Worm (Caenorhabditis elegans): Measurements from ENCODE around the gene pkg-2.

pkg-2 gene

ce11 chrIV:8542272-8542671, 21.6 kb downstream of the pkg-2 start (continued):
- TF ChIP-seq attf-4 (tag; optimal IDR thresholded peaks at IDR 0.05) (no peak), spr-1 (tag; optimal IDR thresholded peaks at IDR 0.05) (no peak), mep-1 (tag; optimal IDR thresholded peaks at IDR 0.05) (peak; percentile 17), mxl-2 (GFP tag; conservative IDR thresholded peaks at IDR 0.05) (no peak), nhr-10 (tag; optimal IDR thresholded peaks at IDR 0.05) (no peak), pqm-1 (tag; optimal IDR thresholded peaks at IDR 0.05) (peak; percentile 86), lin-1 (GFP tag; IDR thresholded peaks at IDR 0.05) (no peak), nhr-48 (tag; optimal IDR thresholded peaks at IDR 0.05) (peak; percentile 13), zag-1 (tag; optimal IDR thresholded peaks at IDR 0.05) (no peak), Y75B8A.6 (GFP tag; IDR thresholded peaks at IDR 0.05) (no peak), lin-15B (tag; optimal IDR thresholded peaks at IDR 0.05) (no peak), madf-9 (GFP tag; conservative IDR thresholded peaks at IDR 0.05) (no peak), ceh-44 (GFP tag; IDR thresholded peaks at IDR 0.05) (no peak), ZK546.5 (tag; optimal IDR thresholded peaks at IDR 0.05) (no peak), aha-1 (tag) (peak; percentile 20), dpl-1 (GFP tag; optimal IDR thresholded peaks at IDR 0.05) (no peak), ztf-11 (tag; optimal IDR thresholded peaks at IDR 0.05) (no peak), nhr-76 (tag; optimal IDR thresholded peaks at IDR 0.05) (no peak), lir-3 (tag; optimal IDR thresholded peaks at IDR 0.05) (no peak), lin-13 (GFP tag; optimal IDR thresholded peaks at IDR 0.05) (no peak), dmd-9 (GFP tag; IDR thresholded peaks at IDR 0.05) (no peak), egl-43 (GFP tag; IDR thresholded peaks at IDR 0.05) (no peak), ceh-32 (tag; optimal IDR thresholded peaks at IDR 0.05; ENCODE audit: poor library complexity) (no peak), lin-39 (tag; optimal IDR thresholded peaks at IDR 0.05) (no peak), gei-8 (GFP tag; optimal IDR thresholded peaks at IDR 0.05) (no peak), zip-2 (tag; optimal IDR thresholded peaks at IDR 0.05) (no peak), pha-4 (GFP tag; IDR thresholded peaks at IDR 0.05) (0 out of 2 replicates have a peak, but pooled peaks have one; percentile 38), pha-4 (tag; optimal IDR thresholded peaks at IDR 0.05) (no peak), nhr-111 (GFP tag; optimal IDR thresholded peaks at IDR 0.05) (no peak), madf-5 (GFP tag; IDR thresholded peaks at IDR 0.05) (no peak), fos-1 (tag; optimal IDR thresholded peaks at IDR 0.05) (peak; percentile 20), ZK337.2 (GFP tag; IDR thresholded peaks at IDR 0.05) (no peak), zfp-3 (GFP tag; conservative IDR thresholded peaks at IDR 0.05) (no peak), set-16 (GFP tag; IDR thresholded peaks at IDR 0.05) (no peak), nhr-102 (tag; optimal IDR thresholded peaks at IDR 0.05) (no peak), hif-1 (tag; optimal IDR thresholded peaks at IDR 0.05) (no peak), ceh-62 (tag; optimal IDR thresholded peaks at IDR 0.05) (no peak), ctbp-1 (GFP tag; IDR thresholded peaks at IDR 0.05) (no peak), lin-38 (GFP tag; IDR thresholded peaks at IDR 0.05) (no peak), D1046.2 (GFP tag; IDR thresholded peaks at IDR 0.05) (no peak), F37D6.2 (tag; optimal IDR thresholded peaks at IDR 0.05) (no peak), nhr-28 (tag; optimal IDR thresholded peaks at IDR 0.05) (peak; percentile 74), F10B5.3 (tag; optimal IDR thresholded peaks at IDR 0.05) (no peak), nhr-25 (tag; optimal IDR thresholded peaks at IDR 0.05; ENCODE audit: borderline replicate concordance, insufficient read depth) (no peak), mdl-1 (tag; optimal IDR thresholded peaks at IDR 0.05) (peak in 1 of 2 experiments; percentile 23), zfp-2 (tag; optimal IDR thresholded peaks at IDR 0.05) (no peak), mdt-29 (GFP tag; IDR thresholded peaks at IDR 0.05) (no peak), mes-2 (tag; optimal IDR thresholded peaks at IDR 0.05; ENCODE audit: poor library complexity, severe bottlenecking) (no peak), arid-1 (GFP tag; conservative IDR thresholded peaks at IDR 0.05) (no peak), skn-1 (tag; optimal IDR thresholded peaks at IDR 0.05) (no peak), F26F4.8 (GFP tag; conservative IDR thresholded peaks at IDR 0.05) (no peak), F44E2.7 (GFP tag; IDR thresholded peaks at IDR 0.05) (no peak)
